Fruit fly (Drosophila melanogaster) whole organism, wandering third instar larva: ENCODE data around the gene Ndc1.
A peak's percentile ranks its signal among the peaks of the same experiment; 100 is the strongest.

Experiments
- Abd-B ChIP-seq: fragments of >200 bp; optimal IDR thresholded peaks from 2 replicates; lab custom pipeline; 2017; ENCODE audit warnings: missing biosample characterization, missing genetic modification characterization
- CG32264 ChIP-seq: fragments of 200-800 bp; sonication (Bioruptor generic); optimal IDR thresholded peaks from 2 replicates; lab custom pipeline; 2016; ENCODE audit warnings: missing biosample characterization, missing genetic modification characterization
- CG9705 ChIP-seq: fragments of 200-800 bp; sonication (Bioruptor generic); optimal IDR thresholded peaks from 2 replicates; lab custom pipeline; 2018; ENCODE audit warnings: missing biosample characterization, mild to moderate bottlenecking, missing genetic modification characterization
- CrebA ChIP-seq: fragments of 200-800 bp; sonication (Bioruptor generic); optimal IDR thresholded peaks from 2 replicates; lab custom pipeline; 2016; ENCODE audit warnings: missing biosample characterization, mild to moderate bottlenecking, missing genetic modification characterization, borderline replicate concordance
- Dfd ChIP-seq: fragments of >200 bp; optimal IDR thresholded peaks from 2 replicates; lab custom pipeline; 2017; ENCODE audit warnings: missing biosample characterization, missing genetic modification characterization
- Dif ChIP-seq: fragments of 200-275, 200-300 bp; sonication (Bioruptor generic); optimal IDR thresholded peaks from 2 replicates; lab custom pipeline; 2018; ENCODE audit warnings: missing biosample characterization, missing genetic modification characterization; ENCODE audit not compliant: partially characterized antibody
- GATAd ChIP-seq: sonication (Bioruptor generic); optimal IDR thresholded peaks from 2 replicates; lab custom pipeline; 2016; ENCODE audit warnings: missing biosample characterization, missing genetic modification characterization
- HLH106 ChIP-seq: fragments of 200-800 bp; optimal IDR thresholded peaks from 3 replicates; lab custom pipeline; 2019; ENCODE audit warnings: missing biosample characterization, mild to moderate bottlenecking, missing genetic modification characterization, moderate library complexity
- Hnf4 ChIP-seq: fragments of 200-800 bp; sonication (Bioruptor generic); optimal IDR thresholded peaks from 2 replicates; lab custom pipeline; 2016; ENCODE audit warnings: missing biosample characterization, mild to moderate bottlenecking, missing genetic modification characterization
- Hr78 ChIP-seq: fragments of >200 bp; optimal IDR thresholded peaks from 2 replicates; lab custom pipeline; 2017; ENCODE audit warnings: missing biosample characterization, missing genetic modification characterization
- Hr83 ChIP-seq: fragments of 200-300 bp; sonication (Bioruptor generic); optimal IDR thresholded peaks from 2 replicates; lab custom pipeline; 2016; ENCODE audit warnings: missing biosample characterization, mild to moderate bottlenecking, missing genetic modification characterization, moderate library complexity; ENCODE audit not compliant: poor library complexity, severe bottlenecking
- Jra ChIP-seq: sonication (Bioruptor generic); optimal IDR thresholded peaks from 2 replicates; lab custom pipeline; 2016; ENCODE audit warnings: missing biosample characterization, missing genetic modification characterization
- Mio ChIP-seq: sonication (Bioruptor generic); optimal IDR thresholded peaks from 2 replicates; lab custom pipeline; 2016; ENCODE audit warnings: missing biosample characterization, missing genetic modification characterization
- Myc ChIP-seq: fragments of >200 bp; optimal IDR thresholded peaks from 2 replicates; lab custom pipeline; 2017
- N ChIP-seq: fragments of >200 bp; optimal IDR thresholded peaks from 2 replicates; lab custom pipeline; 2018; ENCODE audit warnings: missing biosample characterization, missing external identifiers, missing genetic modification characterization
- OdsH ChIP-seq: fragments of 200-800 bp; sonication (Bioruptor generic); optimal IDR thresholded peaks from 2 replicates; lab custom pipeline; 2016; ENCODE audit warnings: missing biosample characterization, mild to moderate bottlenecking, missing genetic modification characterization
- Rel ChIP-seq, 2 experiments: fragments of 200-800 bp; sonication (Bioruptor generic) in 1 of 2; optimal IDR thresholded peaks; 2 replicates in 1 of 2; 3 replicates in 1 of 2; lab custom pipeline; 2016 to 2019; ENCODE audit warnings: mild to moderate bottlenecking in 2 of 2, missing biosample characterization in 2 of 2, missing genetic modification characterization in 2 of 2, moderate library complexity in 1 of 2
- Sp1 ChIP-seq: fragments of 200-800 bp; sonication (Bioruptor generic); optimal IDR thresholded peaks from 3 replicates; lab custom pipeline; 2019; ENCODE audit warnings: missing biosample characterization, mild to moderate bottlenecking, missing genetic modification characterization, moderate library complexity
- Vsx2 ChIP-seq: fragments of 200-300, 225-300 bp; sonication (Bioruptor generic); optimal IDR thresholded peaks from 2 replicates; lab custom pipeline; 2018; ENCODE audit warnings: missing biosample characterization, missing genetic modification characterization; ENCODE audit not compliant: partially characterized antibody
- br ChIP-seq: fragments of 200-800 bp; sonication (Bioruptor generic); optimal IDR thresholded peaks from 2 replicates; lab custom pipeline; 2016; ENCODE audit warnings: missing biosample characterization, missing genetic modification characterization
- brk ChIP-seq: fragments of 200-800 bp; sonication (Bioruptor generic); optimal IDR thresholded peaks from 2 replicates; lab custom pipeline; 2016; ENCODE audit warnings: missing biosample characterization, mild to moderate bottlenecking, missing genetic modification characterization
- dl ChIP-seq, 2 experiments: fragments of 175-275, 200-275 bp in 1 of 2; fragments of 200-275 bp in 1 of 2; sonication (Bioruptor generic); optimal IDR thresholded peaks; lab custom pipeline; 2018; ENCODE audit warnings: mild to moderate bottlenecking in 2 of 2, missing biosample characterization in 2 of 2, missing genetic modification characterization in 2 of 2, moderate library complexity in 2 of 2; ENCODE audit not compliant: partially characterized antibody in 2 of 2, insufficient read depth in 1 of 2
- dmrt93B ChIP-seq: fragments of 200-800 bp; sonication (Bioruptor generic); optimal IDR thresholded peaks from 2 replicates; lab custom pipeline; 2018; ENCODE audit warnings: missing biosample characterization, mild to moderate bottlenecking, missing genetic modification characterization
- dsf ChIP-seq: sonication (Bioruptor generic); optimal IDR thresholded peaks from 2 replicates; lab custom pipeline; 2016; ENCODE audit warnings: missing biosample characterization, missing genetic modification characterization, borderline replicate concordance
- ey ChIP-seq: fragments of 200-800 bp; sonication (Bioruptor generic); optimal IDR thresholded peaks from 2 replicates; lab custom pipeline; 2016; ENCODE audit warnings: missing biosample characterization, missing genetic modification characterization
- foxo ChIP-seq, 2 experiments: fragments of 200-800 bp; sonication (Bioruptor generic); optimal IDR thresholded peaks; 2 replicates in 1 of 2; 3 replicates in 1 of 2; lab custom pipeline; 2016 to 2017; ENCODE audit warnings: missing biosample characterization in 2 of 2, missing genetic modification characterization in 2 of 2
- fru ChIP-seq: fragments of 200-800 bp; sonication (Bioruptor generic); optimal IDR thresholded peaks from 3 replicates; lab custom pipeline; 2016; ENCODE audit warnings: missing biosample characterization, mild to moderate bottlenecking, missing genetic modification characterization
- h ChIP-seq: fragments of 200-800 bp; sonication (Bioruptor generic); optimal IDR thresholded peaks from 3 replicates; lab custom pipeline; 2016; ENCODE audit warnings: missing biosample characterization, mild to moderate bottlenecking, missing genetic modification characterization
- jim ChIP-seq: fragments of 175-275, 200-325 bp; sonication (Bioruptor generic); optimal IDR thresholded peaks from 2 replicates; lab custom pipeline; 2016; ENCODE audit warnings: missing biosample characterization, mild to moderate bottlenecking, missing genetic modification characterization
- lola ChIP-seq: fragments of >200 bp; optimal IDR thresholded peaks from 2 replicates; lab custom pipeline; 2017; ENCODE audit warnings: missing biosample characterization, missing genetic modification characterization
- pan ChIP-seq: fragments of >200 bp; optimal IDR thresholded peaks from 2 replicates; lab custom pipeline; 2017
- psq ChIP-seq: fragments of 200-800 bp; sonication (Bioruptor generic); optimal IDR thresholded peaks from 3 replicates; lab custom pipeline; 2017; ENCODE audit warnings: missing biosample characterization, mild to moderate bottlenecking, missing genetic modification characterization, moderate library complexity
- rgr ChIP-seq: fragments of 200-800 bp; sonication (Bioruptor generic); optimal IDR thresholded peaks from 3 replicates; lab custom pipeline; 2016; ENCODE audit warnings: missing biosample characterization, mild to moderate bottlenecking, missing genetic modification characterization
- sage ChIP-seq: fragments of 200-800 bp; sonication (Bioruptor generic); optimal IDR thresholded peaks from 2 replicates; lab custom pipeline; 2016; ENCODE audit warnings: missing biosample characterization, mild to moderate bottlenecking, missing genetic modification characterization
- sv ChIP-seq: fragments of 200-800 bp; sonication (Bioruptor generic); optimal IDR thresholded peaks from 3 replicates; lab custom pipeline; 2016; ENCODE audit warnings: missing biosample characterization, missing genetic modification characterization
- tai ChIP-seq: sonication (Bioruptor generic); optimal IDR thresholded peaks from 2 replicates; lab custom pipeline; 2016; ENCODE audit warnings: missing biosample characterization, missing genetic modification characterization
- usp ChIP-seq: fragments of >200 bp; optimal IDR thresholded peaks from 2 replicates; lab custom pipeline; 2017; ENCODE audit warnings: missing biosample characterization, missing genetic modification characterization
- woc ChIP-seq: sonication (Bioruptor generic); optimal IDR thresholded peaks from 2 replicates; lab custom pipeline; 2016; ENCODE audit warnings: missing biosample characterization, mild to moderate bottlenecking, missing genetic modification characterization

Ndc1 gene

dm6 chr3R:23942550-23942949 lies 18.4 kb downstream of the Ndc1 start:
- TF ChIP-seq psq (GFP tag; lab: Kevin White, UChicago) (no peak), h (GFP tag; lab: Kevin White, UChicago) (no peak), Rel (GFP tag; optimal IDR thresholded peaks at IDR 0.05; lab: Kevin White, UChicago) (no peak), Rel (tag; optimal IDR thresholded peaks at IDR 0.05; lab: Kevin White, UChicago) (no peak), brk (GFP tag; lab: Kevin White, UChicago) (no peak), woc (GFP tag; lab: Kevin White, UChicago) (no peak), dmrt93B (no peak), fru (GFP tag; lab: Kevin White, UChicago) (no peak), usp (GFP tag; lab: Kevin White, UChicago) (no peak), Myc (lab: Kevin White, UChicago) (no peak), lola (GFP tag; lab: Kevin White, UChicago) (no peak), tai (no peak), pan (lab: Kevin White, UChicago) (no peak), dl (GFP tag; optimal IDR thresholded peaks at IDR 0.05; lab: Kevin White, UChicago; ENCODE audit: insufficient read depth in 1 of 2, partially characterized antibody in 2 of 2) (no peak), dsf (no peak), Hr78 (GFP tag; lab: Kevin White, UChicago) (no peak), CG32264 (no peak)

- TF ChIP-seq N (GFP tag; lab: Kevin White, UChicago) (no peak), Mio (GFP tag; lab: Kevin White, UChicago) (no peak), h (GFP tag; lab: Kevin White, UChicago) (peak; percentile 33), CG32264 (no peak), rgr (peak; percentile 18), GATAd (no peak), woc (GFP tag; lab: Kevin White, UChicago) (no peak), foxo (GFP tag; optimal IDR thresholded peaks at IDR 0.05; lab: Kevin White, UChicago) (no peak), sage (GFP tag; lab: Kevin White, UChicago) (no peak), Myc (lab: Kevin White, UChicago) (no peak), Vsx2 (GFP tag; lab: Kevin White, UChicago) (no peak), Jra (GFP tag; lab: Kevin White, UChicago) (no peak), Hnf4 (no peak), psq (GFP tag; lab: Kevin White, UChicago) (no peak), dl (GFP tag; optimal IDR thresholded peaks at IDR 0.05; lab: Kevin White, UChicago; ENCODE audit: insufficient read depth in 1 of 2, partially characterized antibody in 2 of 2) (peak; percentile 42 to 76), Rel (GFP tag; optimal IDR thresholded peaks at IDR 0.05; lab: Kevin White, UChicago) (no peak), Rel (tag; optimal IDR thresholded peaks at IDR 0.05; lab: Kevin White, UChicago) (peak; percentile 49), pan (lab: Kevin White, UChicago) (no peak), tai (no peak), Sp1 (GFP tag; lab: Kevin White, UChicago) (peak; percentile 33), dsf (no peak), Abd-B (GFP tag; lab: Kevin White, UChicago) (no peak), brk (GFP tag; lab: Kevin White, UChicago) (no peak), CG9705 (no peak), sv (GFP tag; lab: Kevin White, UChicago) (no peak), HLH106 (tag; lab: Kevin White, UChicago) (peak; percentile 15), br (GFP tag; lab: Kevin White, UChicago) (no peak), OdsH (no peak), Dif (GFP tag; lab: Kevin White, UChicago) (peak; percentile 85), Dfd (no peak), Hr83 (GFP tag; lab: Kevin White, UChicago) (no peak), fru (GFP tag; lab: Kevin White, UChicago) (no peak), Hr78 (GFP tag; lab: Kevin White, UChicago) (no peak), CrebA (GFP tag; lab: Kevin White, UChicago) (no peak), ey (GFP tag; lab: Kevin White, UChicago) (no peak), dmrt93B (no peak), usp (GFP tag; lab: Kevin White, UChicago) (no peak), lola (GFP tag; lab: Kevin White, UChicago) (no peak), jim (GFP tag; lab: Kevin White, UChicago) (no peak)
Observed at dm6 chr3R:23942965-23943413, 18.8 kb downstream of the Ndc1 start, which contains the start of gene Gdh. Gdh (minus strand) TSS chr3R:23943101.
